Worm (Caenorhabditis elegans): ENCODE results near the gene atln-2.

DNA sequence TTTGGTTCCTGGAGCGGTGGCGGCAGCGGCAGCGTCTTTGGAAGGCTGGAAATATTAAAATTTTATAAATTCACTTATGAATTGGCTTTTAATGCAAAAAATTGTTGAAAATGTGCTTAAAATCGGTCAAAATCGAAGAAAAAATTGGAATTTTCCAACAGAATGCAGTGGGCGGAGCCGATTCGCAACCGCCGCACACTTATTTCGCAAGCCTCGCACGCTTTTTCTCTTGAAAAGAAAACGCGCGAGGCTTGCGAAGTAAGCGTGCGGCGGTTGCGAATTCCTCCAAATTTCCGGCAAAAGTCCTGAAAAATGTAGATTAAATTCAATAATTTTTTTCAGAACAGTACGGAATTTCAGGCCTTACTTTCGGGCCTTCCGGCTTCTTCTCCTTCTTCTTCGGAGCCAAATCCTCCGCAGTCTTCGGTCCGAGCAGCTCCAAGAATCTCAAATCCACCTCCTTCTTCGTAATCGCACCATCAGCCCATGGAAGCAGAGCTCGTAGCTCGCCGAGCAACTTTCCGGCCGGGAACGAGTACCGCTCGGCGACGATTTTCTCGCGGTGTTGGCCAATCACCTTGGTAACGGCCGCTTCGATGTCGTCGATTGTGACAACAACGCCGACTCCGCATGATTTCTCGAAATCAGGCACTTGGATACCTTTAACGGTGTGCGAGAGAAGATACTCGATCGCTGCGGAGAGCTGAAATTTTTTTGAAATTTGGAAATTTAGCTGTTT lies 30.9 kb downstream of the atln-2 start:
- TF ChIP-seq ztf-29 (GFP tag; IDR thresholded peaks at IDR 0.05) = no peak
- TF ChIP-seq T22C8.4 (GFP tag; IDR thresholded peaks at IDR 0.05) = no peak
- no peak for TF ChIP-seq tab-1 (GFP tag; IDR thresholded peaks at IDR 0.05)
